Worm (Caenorhabditis elegans) whole organism, L4/young adult: ENCODE measurements around the gene cest-7.

Experiments used
- W03F9.2 ChIP-seq: fragments of 150-350 bp; optimal IDR thresholded peaks from 2 replicates; lab custom pipeline; 2014; ENCODE audit warnings: missing biosample characterization, missing genetic modification characterization
- dao-5 ChIP-seq: sonication (generic microtip); optimal IDR thresholded peaks from 2 replicates; lab custom pipeline; 2016; ENCODE audit warnings: missing genotype, missing genetic modification characterization, moderate library complexity, missing compliant biosample characterization
- him-1 ChIP-seq: sonication (generic microtip); optimal IDR thresholded peaks from 2 replicates; lab custom pipeline; 2016; ENCODE audit warnings: missing genotype, missing genetic modification reagents, missing genetic modification characterization, missing compliant biosample characterization

Gene cest-7

DNA sequence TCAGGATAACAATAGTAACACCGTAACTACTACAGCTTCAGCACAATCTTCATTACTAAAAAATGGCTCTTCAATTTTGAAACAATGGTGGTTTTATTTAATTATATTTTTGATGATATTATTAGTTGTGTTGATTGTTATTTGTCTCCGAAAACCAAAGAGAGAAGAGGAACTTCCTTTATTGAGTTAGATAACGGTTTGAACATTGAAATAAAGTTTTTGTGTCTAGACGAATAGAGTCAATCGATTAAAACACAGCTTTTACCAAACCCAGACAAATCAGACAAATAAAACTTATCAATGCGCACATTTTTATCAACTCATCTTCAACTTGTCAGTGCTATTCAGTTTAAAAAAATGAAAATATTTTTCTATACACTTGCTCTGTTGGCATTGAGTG is at the start of gene cest-7:
cest-7 (plus strand) TSS at position 301 of the 400 bp plus-strand sequence.
- TF ChIP-seq him-1 (tag; lab: Kevin White, UChicago) (no peak), dao-5 (tag; lab: Kevin White, UChicago) (no peak), W03F9.2 (tag; lab: Kevin White, UChicago) (no peak)

DNA sequence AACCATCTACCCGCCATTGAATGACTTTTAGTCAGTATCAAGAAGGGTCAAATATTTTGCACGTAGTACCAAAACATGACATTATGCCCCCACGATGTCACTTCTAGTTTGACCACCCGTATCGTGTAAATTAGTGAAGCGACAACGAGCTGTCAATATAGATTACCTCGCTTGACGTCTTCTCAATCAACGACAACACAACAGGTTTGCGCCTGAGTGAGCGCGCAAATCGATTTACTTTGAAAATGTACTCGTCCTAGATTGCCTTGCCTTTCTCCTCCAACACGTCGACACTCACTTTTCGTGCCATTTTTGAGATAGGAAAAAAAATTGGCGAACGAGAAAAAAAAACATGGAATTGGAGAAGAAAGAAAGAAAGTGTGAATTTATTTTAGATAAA is 49.1 kb upstream of the cest-7 start:
- no peak for TF ChIP-seq dao-5 (tag; lab: Kevin White, UChicago)
- no peak for TF ChIP-seq him-1 (tag; lab: Kevin White, UChicago)
- no peak for TF ChIP-seq W03F9.2 (tag; lab: Kevin White, UChicago)

DNA sequence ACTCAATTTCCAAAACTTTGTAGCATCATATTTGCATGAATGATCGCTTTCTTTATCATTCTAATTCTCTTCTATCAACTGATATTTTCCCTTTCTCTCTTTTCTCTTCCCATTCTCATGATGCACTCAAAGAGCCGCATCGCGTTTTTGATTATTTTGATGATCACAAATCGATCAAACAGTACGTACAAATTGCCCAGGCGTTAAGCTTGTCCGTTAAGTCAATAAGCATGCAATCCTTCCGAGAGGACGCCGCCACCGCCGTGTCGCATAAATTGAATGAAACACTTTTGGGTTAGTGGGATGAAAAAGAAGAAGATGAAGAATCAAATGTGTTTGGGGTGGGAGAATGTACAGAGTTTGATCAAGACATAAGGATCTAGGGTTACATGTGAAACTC is 48.1 kb upstream of the cest-7 start:
- no peak for TF ChIP-seq W03F9.2 (tag; lab: Kevin White, UChicago)
- no peak for TF ChIP-seq dao-5 (tag; lab: Kevin White, UChicago)
- no peak for TF ChIP-seq him-1 (tag; lab: Kevin White, UChicago)

DNA sequence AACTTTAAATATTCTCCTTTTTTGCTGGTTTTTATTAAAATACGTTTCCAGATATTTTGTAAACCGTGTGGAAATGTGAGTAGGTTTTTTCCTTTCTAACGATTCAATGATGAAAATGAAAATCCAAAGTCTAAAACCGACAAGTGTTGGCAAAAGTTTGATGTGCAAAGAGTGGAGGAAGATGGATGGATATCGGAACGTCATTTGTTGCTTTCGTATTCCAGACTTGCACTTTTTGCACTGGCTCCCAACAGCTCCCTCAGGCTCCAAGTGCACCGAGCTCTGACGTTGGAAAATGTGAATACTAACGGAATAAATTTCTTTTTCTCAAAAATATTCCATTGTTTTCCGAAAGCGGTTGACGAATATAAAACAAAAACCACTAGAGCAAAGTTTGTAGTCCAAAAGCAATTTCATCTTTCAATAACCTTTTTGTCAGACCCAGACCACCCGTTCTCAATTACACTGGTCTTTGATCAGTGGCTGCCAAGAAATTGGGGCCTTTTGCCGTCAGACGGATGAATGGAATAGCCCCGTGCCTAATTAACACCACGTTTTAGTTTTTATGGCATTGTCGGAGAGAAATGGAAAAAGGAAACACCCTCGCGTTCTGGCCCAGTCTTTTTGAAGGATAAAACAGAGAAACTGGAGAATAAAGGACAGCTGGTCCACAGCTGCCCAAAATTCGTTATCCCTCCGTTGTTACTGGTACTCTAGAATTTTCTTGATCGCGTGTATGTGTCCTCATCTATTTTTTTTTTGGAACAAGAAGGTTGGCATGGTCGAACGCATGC is 46.9 kb upstream of the cest-7 start:
- TF ChIP-seq him-1 (tag; lab: Kevin White, UChicago) (no peak), dao-5 (tag; lab: Kevin White, UChicago) (no peak), W03F9.2 (tag; lab: Kevin White, UChicago) (no peak)

DNA sequence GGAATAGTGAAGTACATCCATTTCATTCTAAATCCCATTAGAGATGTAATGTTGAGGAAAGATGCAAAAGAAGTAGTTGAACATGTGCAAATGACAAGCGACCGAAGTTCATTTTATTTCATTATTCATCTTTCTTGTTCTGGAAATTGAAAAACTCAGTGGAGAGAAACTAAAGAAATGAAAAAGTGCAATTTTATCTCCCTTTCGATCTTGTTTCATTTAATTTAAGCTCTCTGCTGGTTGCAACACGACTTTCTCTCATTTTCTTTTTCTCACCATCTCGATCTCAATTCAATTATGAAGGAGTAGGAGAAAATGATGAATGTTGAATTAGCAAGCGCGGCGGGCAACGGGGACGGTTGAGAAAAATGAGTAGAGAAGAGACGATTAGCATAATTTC is 45.4 kb upstream of the cest-7 start:
- TF ChIP-seq dao-5 (tag; lab: Kevin White, UChicago): no peak
- TF ChIP-seq W03F9.2 (tag; lab: Kevin White, UChicago): no peak
- TF ChIP-seq him-1 (tag; lab: Kevin White, UChicago): no peak

DNA sequence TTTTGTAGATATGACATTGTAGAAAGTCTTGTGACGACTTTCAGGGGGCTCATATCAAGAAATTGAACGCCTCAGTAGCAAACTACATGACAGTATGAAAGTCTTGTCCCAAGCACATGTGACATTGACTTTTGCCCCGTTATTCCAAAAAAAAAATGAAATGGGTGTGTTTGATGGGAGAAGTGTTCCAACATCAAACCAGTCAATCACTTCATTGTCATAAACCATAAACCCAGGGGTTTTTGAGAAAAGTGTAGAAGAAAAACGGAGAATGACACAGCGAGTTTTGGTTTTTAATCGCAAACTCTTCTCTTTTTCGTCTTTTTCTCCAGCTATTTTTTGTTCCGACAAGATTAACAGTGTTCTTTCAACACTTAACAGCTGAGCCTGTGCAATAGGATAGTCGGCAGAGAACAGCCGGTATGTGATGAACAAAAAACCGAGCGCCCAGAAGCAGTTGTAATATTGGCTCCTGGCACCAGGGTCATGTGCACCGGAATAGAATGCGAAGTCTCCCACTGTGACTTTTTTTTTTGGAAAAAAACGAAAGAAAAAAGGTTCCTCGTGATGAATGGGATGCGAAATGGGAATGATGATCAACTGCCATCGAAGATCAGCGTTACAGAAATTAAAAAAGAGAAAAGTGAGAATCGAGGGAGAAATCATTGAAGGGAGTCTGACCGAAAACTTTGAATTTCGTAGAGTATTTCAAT is 43.7 kb upstream of the cest-7 start:
- TF ChIP-seq W03F9.2 (tag; lab: Kevin White, UChicago) (no peak), dao-5 (tag; lab: Kevin White, UChicago) (no peak), him-1 (tag; lab: Kevin White, UChicago) (no peak)

DNA sequence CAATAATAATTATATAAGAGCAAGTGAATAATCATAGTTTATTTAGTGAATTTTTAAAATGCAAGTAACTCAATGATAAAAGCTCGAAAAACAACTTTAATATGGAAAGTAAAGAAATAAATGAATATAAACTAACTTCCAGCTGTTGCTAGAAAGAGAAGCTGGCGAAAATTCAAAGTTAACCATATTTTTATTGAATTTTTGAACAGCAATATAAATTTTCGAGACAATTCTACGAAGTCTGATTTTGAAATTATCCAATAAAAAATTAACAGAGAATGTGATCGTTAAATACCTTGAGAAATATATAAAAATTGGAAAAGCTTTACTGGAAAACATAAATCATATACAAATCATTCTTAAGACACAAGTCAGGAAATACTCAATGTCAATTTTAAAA is 43.2 kb upstream of the cest-7 start:
- TF ChIP-seq him-1 (tag; lab: Kevin White, UChicago) (no peak), dao-5 (tag; lab: Kevin White, UChicago) (no peak), W03F9.2 (tag; lab: Kevin White, UChicago) (no peak)

DNA sequence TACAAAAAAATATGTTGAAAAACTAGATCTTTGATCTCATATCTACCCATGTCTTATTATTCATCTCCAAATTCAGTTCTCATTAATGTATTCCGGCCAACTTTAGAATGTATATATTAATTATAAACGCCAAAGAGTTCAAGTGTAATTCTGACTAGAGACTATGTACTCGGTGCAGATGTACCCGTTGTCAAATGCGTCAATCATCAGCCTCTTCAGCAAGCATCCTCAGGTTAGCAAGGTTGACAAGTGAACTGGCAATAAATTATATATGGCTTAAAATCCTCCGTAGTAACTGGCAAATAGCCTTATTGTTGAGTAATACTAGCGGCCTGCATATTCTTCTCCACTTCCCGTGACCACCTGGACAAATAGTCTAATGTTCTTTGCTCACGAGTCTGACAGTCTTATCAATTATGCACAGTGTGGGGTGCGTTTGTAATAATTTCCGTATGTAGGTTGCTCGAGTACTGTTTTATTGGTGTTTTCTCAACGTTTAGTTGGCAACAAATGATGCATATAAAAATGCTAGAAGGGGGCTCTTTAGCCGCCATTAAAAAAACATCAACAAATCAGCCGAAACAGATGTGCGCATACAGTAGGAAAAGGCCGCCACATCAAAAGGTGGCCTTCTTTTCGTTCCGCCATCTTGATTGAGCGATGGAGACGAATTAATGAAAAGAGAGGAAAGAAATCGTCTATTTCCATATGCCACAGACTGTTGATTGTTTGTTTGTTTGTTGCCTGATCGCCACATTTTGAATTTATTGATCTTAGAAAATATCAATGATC is 41.3 kb upstream of the cest-7 start:
- no peak for TF ChIP-seq W03F9.2 (tag; lab: Kevin White, UChicago)
- no peak for TF ChIP-seq him-1 (tag; lab: Kevin White, UChicago)
- TF ChIP-seq dao-5 (tag; lab: Kevin White, UChicago): no peak

DNA sequence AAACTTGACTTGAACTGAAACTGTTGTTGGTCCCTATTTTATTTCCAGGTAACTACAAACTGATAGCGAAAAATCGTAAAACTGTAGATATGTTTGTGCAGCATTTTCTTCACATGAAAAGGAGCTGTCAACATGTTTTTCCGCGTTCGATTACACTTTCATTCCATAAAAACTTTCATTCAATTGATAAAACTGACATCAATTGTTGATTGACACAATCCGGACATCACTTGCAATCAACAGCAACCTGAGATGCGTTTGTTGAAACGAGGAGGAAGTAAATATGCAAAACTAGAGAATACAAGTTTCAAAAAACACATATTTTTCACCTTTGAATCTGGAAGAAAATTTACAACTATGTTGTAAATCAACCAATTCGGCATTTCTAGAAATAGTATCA is 32.4 kb upstream of the cest-7 start:
- TF ChIP-seq dao-5 (tag; lab: Kevin White, UChicago) (no peak), him-1 (tag; lab: Kevin White, UChicago) (no peak), W03F9.2 (tag; lab: Kevin White, UChicago) (no peak)

DNA sequence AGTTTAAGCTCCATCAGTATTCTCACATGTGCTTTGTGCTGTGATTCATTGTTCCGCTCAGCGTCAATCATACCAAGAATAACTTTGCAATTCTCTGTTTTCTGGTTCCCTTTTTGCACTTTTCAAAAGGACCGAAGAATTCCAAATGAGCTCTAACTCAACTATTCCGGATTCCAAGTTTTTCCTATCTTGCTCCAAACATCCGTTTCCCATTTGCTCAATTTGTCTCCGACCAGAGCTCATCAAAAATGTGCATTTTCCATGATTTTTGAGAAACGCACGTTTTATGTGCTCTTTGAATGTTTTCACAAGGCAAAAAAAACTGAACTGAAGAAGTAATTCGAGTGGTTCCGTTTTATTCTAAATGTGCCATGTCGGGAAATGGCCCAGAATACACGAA is 31.5 kb upstream of the cest-7 start:
- TF ChIP-seq dao-5 (tag; lab: Kevin White, UChicago): no peak
- no peak for TF ChIP-seq W03F9.2 (tag; lab: Kevin White, UChicago)
- TF ChIP-seq him-1 (tag; lab: Kevin White, UChicago): peak; percentile 15

DNA sequence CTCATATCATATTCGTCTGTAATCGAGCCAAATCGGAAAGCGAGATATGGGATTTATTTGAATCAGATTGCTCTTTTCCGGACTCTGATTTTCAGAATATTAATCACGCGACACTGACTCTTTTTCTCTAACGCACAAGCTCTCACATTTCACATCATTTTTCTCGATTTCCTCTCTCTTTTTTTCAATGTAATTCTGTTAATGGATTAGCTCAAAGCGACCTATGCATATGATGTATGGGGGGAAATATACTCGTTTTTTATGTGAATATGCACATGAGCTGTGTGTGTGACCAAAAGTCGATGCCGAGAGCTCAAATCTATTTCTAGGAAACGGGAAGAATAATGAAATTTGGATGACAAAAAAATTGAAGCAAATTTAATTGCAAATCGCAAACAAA is 29.2 kb upstream of the cest-7 start:
- no peak for TF ChIP-seq him-1 (tag; lab: Kevin White, UChicago)
- TF ChIP-seq dao-5 (tag; lab: Kevin White, UChicago): no peak
- TF ChIP-seq W03F9.2 (tag; lab: Kevin White, UChicago): no peak

DNA sequence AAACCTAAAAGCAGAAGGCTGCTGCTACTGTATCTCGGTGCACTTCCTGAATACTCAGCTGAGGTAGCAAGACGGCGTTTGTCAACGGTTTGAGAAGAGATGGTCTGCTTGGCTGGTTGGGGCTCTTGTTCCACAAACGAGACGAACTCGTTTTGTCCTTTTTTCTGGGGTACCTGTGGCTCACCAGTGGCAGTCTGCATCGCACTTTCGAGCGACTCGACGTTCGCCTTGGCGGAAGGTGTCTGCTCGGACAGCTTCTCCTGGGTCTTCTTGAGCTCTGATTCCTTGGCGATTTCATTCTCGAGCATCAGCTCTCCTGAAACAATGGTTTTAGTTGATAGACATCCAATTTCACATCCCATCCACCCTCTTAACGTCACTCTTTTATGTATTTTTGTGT is 28.3 kb upstream of the cest-7 start:
- no peak for TF ChIP-seq W03F9.2 (tag; lab: Kevin White, UChicago)
- no peak for TF ChIP-seq dao-5 (tag; lab: Kevin White, UChicago)
- no peak for TF ChIP-seq him-1 (tag; lab: Kevin White, UChicago)

DNA sequence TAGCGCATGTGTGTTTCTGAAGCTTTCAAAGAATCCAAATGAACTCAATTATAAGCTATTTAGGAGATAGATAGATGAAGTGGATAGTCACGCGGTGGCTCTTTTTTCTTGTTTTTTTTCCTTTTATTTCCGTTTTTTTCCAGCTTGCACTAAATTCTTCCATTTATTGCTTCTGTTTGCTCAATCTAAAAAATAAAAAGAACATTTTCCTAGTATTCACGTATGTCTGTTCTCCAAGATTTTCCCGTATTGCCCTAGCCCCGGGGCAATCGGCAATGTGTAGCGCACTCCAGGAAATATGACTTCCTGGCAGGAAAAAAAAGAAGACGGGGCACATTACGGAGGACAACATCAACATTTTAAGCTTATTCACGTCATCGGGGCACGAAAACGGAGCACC is 27.9 kb upstream of the cest-7 start:
- TF ChIP-seq him-1 (tag; lab: Kevin White, UChicago) (no peak), dao-5 (tag; lab: Kevin White, UChicago) (no peak), W03F9.2 (tag; lab: Kevin White, UChicago) (no peak)
